Worm (Caenorhabditis elegans) whole organism, L2 larva: ENCODE measurements around the gene str-3.

Experiments
- C34F6.9 ChIP-seq: fragments of 150-350 bp; optimal IDR thresholded peaks from 2 replicates; lab custom pipeline; 2014; ENCODE audit warnings: missing biosample characterization, missing genetic modification characterization
- R02D3.7 ChIP-seq: fragments of 150-350 bp; optimal IDR thresholded peaks from 2 replicates; lab custom pipeline; 2014; ENCODE audit warnings: missing biosample characterization, missing genetic modification characterization
- Y55F3AM.14 ChIP-seq: fragments of 200-800 bp; sonication (Bioruptor generic); optimal IDR thresholded peaks from 2 replicates; lab custom pipeline; 2018; ENCODE audit warnings: mild to moderate bottlenecking, missing genetic modification characterization, missing compliant biosample characterization
- ZK546.5 ChIP-seq: sonication (generic microtip); optimal IDR thresholded peaks from 2 replicates; lab custom pipeline; 2017; ENCODE audit warnings: missing biosample characterization, missing genetic modification characterization
- alr-1 ChIP-seq: fragments of 150-350 bp; optimal IDR thresholded peaks from 2 replicates; lab custom pipeline; 2014; ENCODE audit warnings: missing biosample characterization, missing genetic modification characterization
- aly-2 ChIP-seq: fragments of 150-350 bp; optimal IDR thresholded peaks from 2 replicates; lab custom pipeline; 2014; ENCODE audit warnings: missing biosample characterization, missing genetic modification characterization
- ama-1 ChIP-seq: fragments of 150-350 bp; optimal IDR thresholded peaks from 2 replicates; lab custom pipeline; 2018; ENCODE audit warnings: inconsistent platforms
- blmp-1 ChIP-seq: sonication (generic microtip); optimal IDR thresholded peaks from 2 replicates; lab custom pipeline; 2017; ENCODE audit warnings: missing genetic modification characterization, mild to moderate bottlenecking, missing compliant biosample characterization, antibody characterized with exemption, moderate library complexity; ENCODE audit not compliant: insufficient read depth
- ceh-16 ChIP-seq: fragments of 150-350 bp; optimal IDR thresholded peaks from 2 replicates; lab custom pipeline; 2014; ENCODE audit warnings: missing biosample characterization, missing genetic modification characterization
- crh-2 ChIP-seq: sonication (generic microtip); optimal IDR thresholded peaks from 2 replicates; lab custom pipeline; 2017; ENCODE audit warnings: missing biosample characterization, missing genetic modification characterization
- dmd-4 ChIP-seq: sonication (generic microtip); optimal IDR thresholded peaks from 2 replicates; lab custom pipeline; 2017; ENCODE audit warnings: missing biosample characterization, missing genetic modification characterization
- egl-27 ChIP-seq: sonication (generic microtip); optimal IDR thresholded peaks from 3 replicates; lab custom pipeline; 2017; ENCODE audit warnings: missing biosample characterization, missing genetic modification reagents, missing genetic modification characterization
- elt-1 ChIP-seq: fragments of 150-350 bp; optimal IDR thresholded peaks from 2 replicates; lab custom pipeline; 2014; ENCODE audit warnings: missing biosample characterization, missing genetic modification characterization
- elt-3 ChIP-seq: sonication (generic microtip); optimal IDR thresholded peaks from 2 replicates; lab custom pipeline; 2017; ENCODE audit warnings: missing biosample characterization, missing genetic modification characterization
- fos-1 ChIP-seq: fragments of 150-350 bp; optimal IDR thresholded peaks from 2 replicates; lab custom pipeline; 2014; ENCODE audit warnings: missing biosample characterization, missing genetic modification characterization
- gmeb-1 ChIP-seq: fragments of 150-350 bp; optimal IDR thresholded peaks from 2 replicates; lab custom pipeline; 2014; ENCODE audit warnings: missing biosample characterization, missing genetic modification characterization
- lin-11 ChIP-seq: fragments of 150-350 bp; sonication (generic microtip); optimal IDR thresholded peaks from 2 replicates; lab custom pipeline; 2014; ENCODE audit warnings: missing biosample characterization, missing genetic modification characterization, inconsistent platforms, mixed read lengths
- lin-13 ChIP-seq: fragments of 150-350 bp; optimal IDR thresholded peaks from 2 replicates; lab custom pipeline; 2014; ENCODE audit warnings: missing biosample characterization, missing genetic modification reagents, missing genetic modification characterization
- lin-39 ChIP-seq: fragments of 150-350 bp; optimal IDR thresholded peaks from 2 replicates; lab custom pipeline; 2014; ENCODE audit warnings: missing biosample characterization, missing genetic modification reagents, missing genetic modification characterization
- lsy-2 ChIP-seq, 2 experiments: fragments of 150-350 bp in 1 of 2; sonication (generic microtip) in 1 of 2; optimal IDR thresholded peaks; 2 replicates each; lab custom pipeline; 2014 to 2017; ENCODE audit warnings: missing biosample characterization in 2 of 2, missing genetic modification characterization in 2 of 2
- mab-5 ChIP-seq: fragments of 150-350 bp; optimal IDR thresholded peaks from 2 replicates; lab custom pipeline; 2014; ENCODE audit warnings: missing biosample characterization, missing genetic modification characterization
- mbf-1 ChIP-seq: sonication (generic microtip); optimal IDR thresholded peaks from 2 replicates; lab custom pipeline; 2017; ENCODE audit warnings: missing biosample characterization, missing genetic modification characterization
- mdl-1 ChIP-seq, 2 experiments: fragments of 150-350 bp in 1 of 2; sonication (generic microtip) in 1 of 2; optimal IDR thresholded peaks; 2 replicates each; lab custom pipeline; 2017; ENCODE audit warnings: missing biosample characterization in 2 of 2, missing genetic modification characterization in 2 of 2
- nhr-11 ChIP-seq: fragments of 150-350 bp; optimal IDR thresholded peaks from 2 replicates; lab custom pipeline; 2014; ENCODE audit warnings: missing biosample characterization, missing genetic modification characterization
- nhr-12 ChIP-seq: fragments of 150-350 bp; optimal IDR thresholded peaks from 2 replicates; lab custom pipeline; 2014; ENCODE audit warnings: missing biosample characterization, missing genetic modification characterization
- nhr-129 ChIP-seq: fragments of 150-350 bp; optimal IDR thresholded peaks from 2 replicates; lab custom pipeline; 2014; ENCODE audit warnings: missing biosample characterization, missing genetic modification characterization
- nhr-21 ChIP-seq: fragments of 150-350 bp; optimal IDR thresholded peaks from 2 replicates; lab custom pipeline; 2014; ENCODE audit warnings: missing biosample characterization, missing genetic modification characterization
- nhr-23 ChIP-seq: fragments of 150-350 bp; optimal IDR thresholded peaks from 2 replicates; lab custom pipeline; 2014; ENCODE audit warnings: missing biosample characterization, missing genetic modification reagents, missing genetic modification characterization
- nhr-237 ChIP-seq: fragments of 150-350 bp; optimal IDR thresholded peaks from 2 replicates; lab custom pipeline; 2014; ENCODE audit warnings: missing biosample characterization, missing genetic modification characterization
- nhr-25 ChIP-seq: fragments of 150-350 bp; sonication (generic microtip); optimal IDR thresholded peaks from 3 replicates; lab custom pipeline; 2014; ENCODE audit warnings: missing biosample characterization, missing genetic modification characterization
- nhr-6 ChIP-seq: fragments of 150-350 bp; optimal IDR thresholded peaks from 2 replicates; lab custom pipeline; 2014; ENCODE audit warnings: missing biosample characterization, missing genetic modification characterization
- nhr-77 ChIP-seq: fragments of 150-350 bp; optimal IDR thresholded peaks from 2 replicates; lab custom pipeline; 2014; ENCODE audit warnings: missing biosample characterization, missing genetic modification characterization
- peb-1 ChIP-seq: fragments of 150-350 bp; optimal IDR thresholded peaks from 2 replicates; lab custom pipeline; 2014; ENCODE audit warnings: missing biosample characterization, missing genetic modification characterization
- sem-4 ChIP-seq: fragments of 150-350 bp; optimal IDR thresholded peaks from 2 replicates; lab custom pipeline; 2014; ENCODE audit warnings: missing biosample characterization, missing genetic modification reagents, missing genetic modification characterization
- skn-1 ChIP-seq: sonication (generic microtip); optimal IDR thresholded peaks from 2 replicates; lab custom pipeline; 2017; ENCODE audit warnings: missing biosample characterization, missing genetic modification characterization
- sma-3 ChIP-seq: sonication (generic microtip); optimal IDR thresholded peaks from 2 replicates; lab custom pipeline; 2016; ENCODE audit warnings: missing genetic modification reagents, missing genetic modification characterization, missing compliant biosample characterization
- snpc-4 ChIP-seq: fragments of 150-350 bp; optimal IDR thresholded peaks from 2 replicates; lab custom pipeline; 2014; ENCODE audit warnings: missing biosample characterization, missing genetic modification characterization
- unc-39 ChIP-seq: fragments of 150-350 bp; optimal IDR thresholded peaks from 2 replicates; lab custom pipeline; 2014; ENCODE audit warnings: missing biosample characterization, missing genetic modification characterization
- unc-55 ChIP-seq: fragments of 150-350 bp; sonication (generic microtip); optimal IDR thresholded peaks from 3 replicates; lab custom pipeline; 2014; ENCODE audit warnings: missing biosample characterization, missing genetic modification reagents, missing genetic modification characterization
- unc-62 ChIP-seq: fragments of 150-350 bp; optimal IDR thresholded peaks from 2 replicates; lab custom pipeline; 2014; ENCODE audit warnings: missing biosample characterization, missing genetic modification reagents, missing genetic modification characterization
- zag-1 ChIP-seq: fragments of 150-350 bp; optimal IDR thresholded peaks from 2 replicates; lab custom pipeline; 2014; ENCODE audit warnings: missing biosample characterization, missing genetic modification characterization
- ztf-1 ChIP-seq: fragments of 200-800 bp; sonication (Bioruptor generic); conservative IDR thresholded peaks from 2 replicates; pipeline ENCODE4 v1.3.6; 2022; ENCODE audit warnings: missing genetic modification characterization, missing compliant biosample characterization
- ztf-11 ChIP-seq: sonication (generic microtip); optimal IDR thresholded peaks from 2 replicates; lab custom pipeline; 2017; ENCODE audit warnings: missing biosample characterization, missing genetic modification characterization
- ztf-4 ChIP-seq: fragments of 150-350 bp; optimal IDR thresholded peaks from 2 replicates; lab custom pipeline; 2014; ENCODE audit warnings: missing biosample characterization, missing genetic modification characterization

The str-3 gene

ce11 chrIV:11118837-11119491, 18.8 kb upstream of the str-3 start, which contains the start of the genes imp-2 and enpl-1 (continued):
- TF ChIP-seq blmp-1 (tag; lab: Kevin White, UChicago) (peak; percentile 10), dmd-4 (no peak), ztf-11 (no peak), egl-27 (tag; lab: Kevin White, UChicago) (peak; percentile 82), unc-55 (GFP tag; lab: Kevin White, UChicago) (peak; percentile 92)

- no peak for TF ChIP-seq alr-1 (tag; lab: Kevin White, UChicago)
- no peak for TF ChIP-seq R02D3.7
- TF ChIP-seq gmeb-1 (tag; lab: Kevin White, UChicago), result no peak
- no peak for TF ChIP-seq mbf-1 (tag; lab: Kevin White, UChicago)
These were observed 12.5 kb upstream of the str-3 start, which contains the start of gene clc-9 for ce11 chrIV:11112641-11113040. clc-9 (plus strand) TSS chrIV:11112941.

- no peak for TF ChIP-seq egl-27 (tag; lab: Kevin White, UChicago)
- TF ChIP-seq zag-1, result no peak
- TF ChIP-seq alr-1 (tag; lab: Kevin White, UChicago), result no peak
- TF ChIP-seq ztf-11, result no peak
- no peak for TF ChIP-seq sma-3
- TF ChIP-seq crh-2, result peak; percentile 49
- TF ChIP-seq nhr-129 (tag; lab: Kevin White, UChicago), result peak; percentile 44
- TF ChIP-seq lsy-2 (tag; optimal IDR thresholded peaks at IDR 0.05; lab: Kevin White, UChicago), result peak in 1 of 2 experiments; percentile 21
- TF ChIP-seq nhr-77 (tag; lab: Kevin White, UChicago), result no peak
These were observed 11.7 kb upstream of the str-3 start for ce11 chrIV:11111898-11112297.

ce11 chrIV:11110995-11111619, 10.9 kb upstream of the str-3 start, which contains the start of gene rps-5:
rps-5 (minus strand) TSS chrIV:11111045.
- TF ChIP-seq unc-39 (tag; lab: Kevin White, UChicago) (no peak), peb-1 (no peak), nhr-12 (tag; lab: Kevin White, UChicago) (no peak), nhr-11 (tag; lab: Kevin White, UChicago) (no peak), nhr-23 (tag; lab: Kevin White, UChicago) (no peak), alr-1 (tag; lab: Kevin White, UChicago) (no peak), zag-1 (no peak), mbf-1 (tag; lab: Kevin White, UChicago) (no peak), ztf-11 (no peak), ZK546.5 (tag; lab: Kevin White, UChicago) (peak; percentile 15), aly-2 (tag; lab: Kevin White, UChicago) (no peak), ama-1 (peak; percentile 18), lin-13 (peak; percentile 61), ztf-1 (GFP tag; lab: Robert Waterston, UW) (no peak), sem-4 (tag; lab: Kevin White, UChicago) (peak; percentile 29), blmp-1 (tag; lab: Kevin White, UChicago) (no peak), nhr-237 (tag; lab: Kevin White, UChicago) (no peak), unc-62 (GFP tag; lab: Kevin White, UChicago) (no peak), nhr-77 (tag; lab: Kevin White, UChicago) (no peak), elt-3 (tag; lab: Kevin White, UChicago) (no peak), lin-11 (tag; lab: Kevin White, UChicago) (peak; percentile 47), lin-39 (tag; lab: Kevin White, UChicago) (no peak), fos-1 (tag; lab: Kevin White, UChicago) (peak; percentile 33), mdl-1 (tag; optimal IDR thresholded peaks at IDR 0.05; lab: Kevin White, UChicago) (no peak), elt-1 (no peak), nhr-25 (tag; lab: Kevin White, UChicago) (peak; percentile 59), nhr-21 (tag; lab: Kevin White, UChicago) (peak; percentile 33), C34F6.9 (peak; percentile 71), nhr-129 (tag; lab: Kevin White, UChicago) (peak; percentile 71), lsy-2 (tag; optimal IDR thresholded peaks at IDR 0.05; lab: Kevin White, UChicago) (peak; percentile 50 to 89), snpc-4 (tag; lab: Kevin White, UChicago) (peak; percentile 49), gmeb-1 (tag; lab: Kevin White, UChicago) (peak; percentile 78), ztf-4 (tag; lab: Kevin White, UChicago) (no peak), Y55F3AM.14 (GFP tag; lab: Kevin White, UChicago) (no peak), nhr-6 (tag; lab: Kevin White, UChicago) (no peak), dmd-4 (no peak), egl-27 (tag; lab: Kevin White, UChicago) (no peak), R02D3.7 (no peak), ceh-16 (tag; lab: Kevin White, UChicago) (no peak), skn-1 (no peak), unc-55 (GFP tag; lab: Kevin White, UChicago) (peak; percentile 86), mab-5 (tag; lab: Kevin White, UChicago) (peak; percentile 14), sma-3 (peak; percentile 22), crh-2 (peak; percentile 65)
